Fruit fly (Drosophila melanogaster) whole organism, embryonic: ENCODE data around the gene Chchd2.

Source experiments
- CG10267 ChIP-seq: fragments of 200-800 bp; sonication (Bioruptor generic); optimal IDR thresholded peaks from 2 replicates; lab custom pipeline; 2018; ENCODE audit warnings: missing biosample characterization, mild to moderate bottlenecking, missing genetic modification characterization, moderate library complexity
- CG12391 ChIP-seq: fragments of 200-800 bp; sonication (Bioruptor generic); optimal IDR thresholded peaks from 3 replicates; lab custom pipeline; 2018; ENCODE audit warnings: missing biosample characterization, mild to moderate bottlenecking, missing genetic modification characterization, moderate library complexity
- CG13424 ChIP-seq: fragments of 200-800 bp; sonication (Bioruptor generic); optimal IDR thresholded peaks from 2 replicates; lab custom pipeline; 2019; ENCODE audit warnings: missing biosample characterization, mild to moderate bottlenecking, missing genetic modification characterization, moderate library complexity
- CG14441 ChIP-seq: fragments of 200-800 bp; sonication (Bioruptor generic); IDR thresholded peaks from 2 replicates; pipeline ENCODE4 v1.3.6; 2022; ENCODE audit warnings: missing biosample characterization, missing genetic modification characterization
- CG14965 ChIP-seq: fragments of 200-800 bp; sonication (Bioruptor generic); optimal IDR thresholded peaks from 2 replicates; lab custom pipeline; 2016; ENCODE audit warnings: missing biosample characterization, missing genetic modification characterization, borderline replicate concordance
- CG17361 ChIP-seq: fragments of 200-800 bp; sonication (Bioruptor generic); IDR thresholded peaks from 3 replicates; pipeline ENCODE4 v1.3.6; 2022; ENCODE audit warnings: missing biosample characterization, missing genetic modification characterization
- CG17385 ChIP-seq: fragments of 200-800 bp; sonication (Bioruptor generic); optimal IDR thresholded peaks from 3 replicates; lab custom pipeline; 2018; ENCODE audit warnings: missing biosample characterization, mild to moderate bottlenecking, missing genetic modification characterization
- CG18619 ChIP-seq: fragments of 200-800 bp; sonication (Bioruptor generic); optimal IDR thresholded peaks from 3 replicates; lab custom pipeline; 2017; ENCODE audit warnings: missing biosample characterization, mild to moderate bottlenecking, missing genetic modification characterization
- CG2199 ChIP-seq: fragments of 200-800 bp; sonication (Bioruptor generic); IDR thresholded peaks from 3 replicates; pipeline ENCODE4 v1.3.6; 2022; ENCODE audit warnings: missing biosample characterization, missing genetic modification characterization
- CG3163 ChIP-seq: fragments of 200-800 bp; sonication (Bioruptor generic); optimal IDR thresholded peaks from 3 replicates; lab custom pipeline; 2016; ENCODE audit warnings: missing biosample characterization, missing genetic modification characterization
- CG32767 ChIP-seq: fragments of 200-800 bp; sonication (Bioruptor generic); IDR thresholded peaks from 2 replicates; pipeline ENCODE4 v1.3.6; 2022; ENCODE audit warnings: missing biosample characterization, missing genetic modification characterization
- CG42726 ChIP-seq: fragments of 200-800 bp; sonication (Bioruptor generic); IDR thresholded peaks from 2 replicates; pipeline ENCODE4 v1.3.6; 2022; ENCODE audit warnings: missing biosample characterization, missing genetic modification characterization; ENCODE audit not compliant: partially characterized antibody
- CG4617 ChIP-seq: fragments of 200-800 bp; sonication (Bioruptor generic); optimal IDR thresholded peaks from 3 replicates; lab custom pipeline; 2016; ENCODE audit warnings: missing biosample characterization, missing genetic modification characterization, borderline replicate concordance
- CG5953 ChIP-seq: fragments of 200-800 bp; sonication (Bioruptor generic); IDR thresholded peaks from 2 replicates; pipeline ENCODE4 v1.3.6; 2022; ENCODE audit warnings: missing biosample characterization, missing genetic modification characterization
- CG7987 ChIP-seq: fragments of 200-800 bp; sonication (Bioruptor generic); optimal IDR thresholded peaks from 2 replicates; lab custom pipeline; 2018; ENCODE audit warnings: missing biosample characterization, mild to moderate bottlenecking, missing genetic modification characterization, moderate library complexity
- CTCF ChIP-seq: fragments of 200-800 bp; sonication (Bioruptor generic); optimal IDR thresholded peaks from 2 replicates; lab custom pipeline; 2017; ENCODE audit warnings: missing biosample characterization, mild to moderate bottlenecking, missing genetic modification characterization, moderate library complexity
- D19B ChIP-seq: fragments of 200-800 bp; sonication (Bioruptor generic); optimal IDR thresholded peaks from 2 replicates; lab custom pipeline; 2017; ENCODE audit warnings: missing biosample characterization, mild to moderate bottlenecking, missing genetic modification characterization
- Dfd ChIP-seq, 2 experiments: fragments of >200 bp; optimal IDR thresholded peaks; 2 replicates each; lab custom pipeline; 2017; ENCODE audit warnings: missing biosample characterization in 2 of 2, missing genetic modification characterization in 2 of 2
- Dip3 ChIP-seq: fragments of 200-800 bp; sonication (Bioruptor generic); optimal IDR thresholded peaks from 3 replicates; lab custom pipeline; 2016; ENCODE audit warnings: missing biosample characterization, missing genetic modification characterization
- Dp ChIP-seq: fragments of 200-800 bp; sonication (Bioruptor generic); optimal IDR thresholded peaks from 2 replicates; lab custom pipeline; 2018; ENCODE audit warnings: missing biosample characterization, mild to moderate bottlenecking, missing genetic modification characterization, moderate library complexity
- GATAe ChIP-seq: fragments of 200-800 bp; sonication (Bioruptor generic); conservative IDR thresholded peaks from 2 replicates; pipeline ENCODE4 v1.3.6; 2022; ENCODE audit warnings: missing biosample characterization, missing genetic modification characterization
- Gug ChIP-seq: fragments of 200-800 bp; sonication (Bioruptor generic); IDR thresholded peaks from 4 replicates; pipeline ENCODE4 v1.3.6; 2022; ENCODE audit warnings: missing biosample characterization, missing genetic modification characterization
- Hand ChIP-seq: fragments of 200-800 bp; sonication (Bioruptor generic); optimal IDR thresholded peaks from 2 replicates; lab custom pipeline; 2017; ENCODE audit warnings: mild to moderate bottlenecking, missing biosample characterization, missing genetic modification reagents, missing genetic modification characterization
- Hey ChIP-seq: fragments of 200-800 bp; sonication (Bioruptor generic); optimal IDR thresholded peaks from 3 replicates; lab custom pipeline; 2018; ENCODE audit warnings: missing biosample characterization, mild to moderate bottlenecking, missing genetic modification characterization
- Myb ChIP-seq: fragments of 200-800 bp; sonication (Bioruptor generic); optimal IDR thresholded peaks from 2 replicates; lab custom pipeline; 2016; ENCODE audit warnings: missing biosample characterization, missing genetic modification characterization
- PHDP ChIP-seq: fragments of 200-800 bp; sonication (Bioruptor generic); optimal IDR thresholded peaks from 3 replicates; lab custom pipeline; 2018; ENCODE audit warnings: missing biosample characterization, mild to moderate bottlenecking, missing genetic modification characterization, moderate library complexity
- Sox102F ChIP-seq: fragments of 200-800 bp; sonication (Bioruptor generic); optimal IDR thresholded peaks from 2 replicates; lab custom pipeline; 2018; ENCODE audit warnings: missing biosample characterization, mild to moderate bottlenecking, missing genetic modification characterization, moderate library complexity
- amos ChIP-seq: fragments of 200-800 bp; sonication (Bioruptor generic); IDR thresholded peaks from 2 replicates; pipeline ENCODE4 v1.3.6; 2022; ENCODE audit warnings: missing biosample characterization, missing genetic modification characterization; ENCODE audit not compliant: partially characterized antibody
- ara ChIP-seq: fragments of 200-800 bp; sonication (Bioruptor generic); IDR thresholded peaks from 2 replicates; pipeline ENCODE4 v1.3.6; 2022; ENCODE audit warnings: missing biosample characterization, missing genetic modification characterization
- ase ChIP-seq: fragments of 200-800 bp; sonication (Bioruptor generic); IDR thresholded peaks from 3 replicates; pipeline ENCODE4 v1.3.6; 2022; ENCODE audit warnings: missing biosample characterization, missing genetic modification characterization
- caup ChIP-seq: fragments of 200-800 bp; sonication (Bioruptor generic); optimal IDR thresholded peaks from 3 replicates; lab custom pipeline; 2017; ENCODE audit warnings: missing biosample characterization, mild to moderate bottlenecking, missing genetic modification characterization, moderate library complexity; ENCODE audit not compliant: severe bottlenecking
- crc ChIP-seq: fragments of 200-800 bp; sonication (Bioruptor generic); optimal IDR thresholded peaks from 2 replicates; lab custom pipeline; 2016; ENCODE audit warnings: missing biosample characterization, missing genetic modification characterization
- crol ChIP-seq: fragments of 200-800 bp; sonication (Bioruptor generic); IDR thresholded peaks from 2 replicates; pipeline ENCODE4 v1.3.6; 2022; ENCODE audit warnings: missing biosample characterization, missing genetic modification characterization
- da ChIP-seq: fragments of 200-800 bp; sonication (Bioruptor generic); optimal IDR thresholded peaks from 2 replicates; lab custom pipeline; 2016; ENCODE audit warnings: missing biosample characterization, missing genetic modification characterization
- ewg ChIP-seq: fragments of 200-800 bp; sonication (Bioruptor generic); optimal IDR thresholded peaks from 3 replicates; lab custom pipeline; 2017; ENCODE audit warnings: mild to moderate bottlenecking, missing biosample characterization, missing genetic modification reagents, missing genetic modification characterization
- eyg ChIP-seq: fragments of 200-800 bp; sonication (Bioruptor generic); optimal IDR thresholded peaks from 3 replicates; lab custom pipeline; 2016; ENCODE audit warnings: missing biosample characterization, missing genetic modification characterization
- hkb ChIP-seq, 2 experiments: fragments of 200-800 bp in 1 of 2; fragments of >200 bp in 1 of 2; sonication (Bioruptor generic) in 1 of 2; IDR thresholded peaks in 1 of 2; optimal IDR thresholded peaks in 1 of 2; 2 replicates each; pipeline versions ENCODE4 v1.3.6 to Lab custom; 2017 to 2022; ENCODE audit warnings: missing biosample characterization in 1 of 2, missing genetic modification characterization in 1 of 2
- klu ChIP-seq: fragments of 200-800 bp; sonication (Bioruptor generic); IDR thresholded peaks from 2 replicates; pipeline ENCODE4 v1.3.6; 2022; ENCODE audit warnings: missing biosample characterization, missing genetic modification characterization
- mld ChIP-seq: fragments of 200-800 bp; sonication (Bioruptor generic); IDR thresholded peaks from 3 replicates; pipeline ENCODE4 v1.3.6; 2022; ENCODE audit warnings: missing biosample characterization, missing genetic modification characterization; ENCODE audit not compliant: partially characterized antibody
- pan ChIP-seq, 4 experiments: fragments of >200 bp in 3 of 4; fragments of 200-800 bp in 1 of 4; sonication (Bioruptor generic) in 1 of 4; optimal IDR thresholded peaks in 3 of 4; IDR thresholded peaks in 1 of 4; 2 replicates each; pipeline versions ENCODE4 v1.3.6 to Lab custom; 2017 to 2022; ENCODE audit warnings: missing biosample characterization in 2 of 4, missing genetic modification characterization in 2 of 4, mixed read lengths in 1 of 4
- row ChIP-seq: fragments of 200-800 bp; sonication (Bioruptor generic); IDR thresholded peaks from 3 replicates; pipeline ENCODE4 v1.3.6; 2022; ENCODE audit warnings: missing biosample characterization, missing genetic modification characterization
- stc ChIP-seq: fragments of 200-800 bp; sonication (Bioruptor generic); IDR thresholded peaks from 2 replicates; pipeline ENCODE4 v1.3.6; 2022; ENCODE audit warnings: missing biosample characterization, missing genetic modification characterization
- stwl ChIP-seq: fragments of 200-800 bp; sonication (Bioruptor generic); optimal IDR thresholded peaks from 3 replicates; lab custom pipeline; 2018; ENCODE audit warnings: missing biosample characterization, mild to moderate bottlenecking, missing genetic modification characterization, moderate library complexity
- sug ChIP-seq: fragments of 200-800 bp; optimal IDR thresholded peaks from 2 replicates; lab custom pipeline; 2019; ENCODE audit warnings: missing biosample characterization, mild to moderate bottlenecking, missing genetic modification characterization, moderate library complexity
- tap ChIP-seq: fragments of 200-800 bp; optimal IDR thresholded peaks from 3 replicates; lab custom pipeline; 2019; ENCODE audit warnings: missing biosample characterization, mild to moderate bottlenecking, missing genetic modification characterization, moderate library complexity
- tna ChIP-seq: fragments of 200-800 bp; sonication (Bioruptor generic); IDR thresholded peaks from 2 replicates; pipeline ENCODE4 v1.3.6; 2022; ENCODE audit warnings: missing biosample characterization, missing genetic modification characterization; ENCODE audit not compliant: partially characterized antibody
- zf30C ChIP-seq: fragments of 200-800 bp; sonication (Bioruptor generic); optimal IDR thresholded peaks from 3 replicates; lab custom pipeline; 2018; ENCODE audit warnings: missing biosample characterization, mild to moderate bottlenecking, missing genetic modification characterization
- zfh1 ChIP-seq: fragments of 200-800 bp; sonication (Bioruptor generic); IDR thresholded peaks from 3 replicates; pipeline ENCODE4 v1.3.6; 2022; ENCODE audit warnings: missing biosample characterization, missing genetic modification characterization

The Chchd2 gene

DNA sequence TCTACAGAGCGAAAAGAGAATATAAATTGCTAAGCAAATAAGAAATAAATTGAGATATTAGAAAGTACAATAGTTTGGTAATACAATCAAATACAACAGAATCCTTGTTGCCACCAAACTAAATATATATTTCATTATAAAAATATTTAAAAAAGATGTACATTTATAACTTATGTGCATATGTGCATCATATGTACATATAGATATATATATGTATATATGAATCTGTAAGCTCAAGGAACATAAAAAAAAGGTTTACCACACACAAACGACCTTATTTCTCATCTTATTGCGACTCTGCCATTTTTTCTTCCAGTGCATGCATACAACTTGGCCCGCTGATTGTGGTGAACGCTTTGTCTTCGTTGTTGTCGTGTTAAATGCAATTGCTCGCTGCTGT is 35.5 kb upstream of the Chchd2 start (continued):
- TF ChIP-seq CG17361 (GFP tag; lab: Robert Waterston, UW) (no peak), CG42726 (GFP tag; lab: Robert Waterston, UW) (no peak)

DNA sequence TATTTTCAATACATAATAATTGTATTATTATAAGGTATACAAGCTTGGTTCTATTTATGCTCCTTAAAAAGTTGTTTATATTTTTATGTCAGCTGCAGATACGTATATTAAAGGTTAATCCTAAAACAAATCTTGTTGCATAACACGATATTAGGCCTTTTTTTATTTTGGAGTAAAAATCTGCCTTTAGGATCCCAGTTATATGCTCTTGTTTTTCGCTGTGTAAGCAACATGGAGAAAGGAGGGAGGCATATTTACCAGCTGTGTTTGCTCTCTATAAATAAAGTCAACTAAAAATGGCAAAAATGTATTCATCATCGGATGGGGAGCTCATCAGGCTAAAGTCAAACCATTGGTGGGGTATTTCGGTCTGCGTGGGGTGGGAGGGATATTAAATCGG is 27.2 kb upstream of the Chchd2 start:
- TF ChIP-seq mld (no peak), Myb (GFP tag; lab: Kevin White, UChicago) (no peak), eyg (GFP tag; lab: Kevin White, UChicago) (no peak), CG32767 (no peak), CG17385 (GFP tag; lab: Kevin White, UChicago) (peak; percentile 25), Dp (no peak), Sox102F (GFP tag; lab: Kevin White, UChicago) (peak; percentile 70), stc (GFP tag; lab: Robert Waterston, UW) (0 out of 2 replicates have a peak, but pooled peaks have one; percentile 7), CG14441 (no peak), D19B (GFP tag; lab: Kevin White, UChicago) (peak; percentile 7), caup (GFP tag; lab: Kevin White, UChicago) (no peak), CG4617 (GFP tag; lab: Kevin White, UChicago) (no peak), crol (peak; percentile 59; the same call in 1 of the 2 replicates), CG14965 (GFP tag; lab: Kevin White, UChicago) (no peak), CG12391 (tag; lab: Kevin White, UChicago) (peak; percentile 40), ase (GFP tag; lab: Robert Waterston, UW) (no peak), CG3163 (GFP tag; lab: Kevin White, UChicago) (no peak), Hand (GFP tag; lab: Kevin White, UChicago) (no peak), hkb (optimal IDR thresholded peaks at IDR 0.05; lab: Kevin White, UChicago) (no peak), hkb (GFP tag; IDR thresholded peaks at IDR 0.05; lab: Robert Waterston, UW) (0 out of 2 replicates have a peak, but pooled peaks have one; percentile 7), klu (GFP tag; lab: Robert Waterston, UW) (no peak), GATAe (GFP tag; lab: Robert Waterston, UW) (no peak), pan (optimal IDR thresholded peaks at IDR 0.05; lab: Kevin White, UChicago) (no peak), pan (GFP tag; optimal IDR thresholded peaks at IDR 0.05 in 1 of 2, IDR thresholded peaks at IDR 0.05 in 1 of 2) (no peak), PHDP (tag; lab: Kevin White, UChicago) (peak; percentile 52), amos (GFP tag; lab: Robert Waterston, UW) (no peak), zf30C (peak; percentile 8), Dfd (GFP tag; optimal IDR thresholded peaks at IDR 0.05; lab: Kevin White, UChicago) (no peak), CTCF (no peak), ara (no peak), CG5953 (GFP tag; lab: Robert Waterston, UW) (no peak), CG13424 (peak; percentile 27), zfh1 (no peak), Gug (GFP tag; lab: Robert Waterston, UW) (no peak), tap (tag; lab: Kevin White, UChicago) (no peak), crc (GFP tag; lab: Kevin White, UChicago) (no peak), tna (no peak), sug (tag; lab: Kevin White, UChicago) (no peak), CG18619 (GFP tag; lab: Kevin White, UChicago) (peak; percentile 17), row (0 out of 3 replicates have a peak, but pooled peaks have one; percentile 18), stwl (tag; lab: Kevin White, UChicago) (no peak), CG10267 (tag; lab: Kevin White, UChicago) (no peak), CG7987 (GFP tag; lab: Kevin White, UChicago) (peak; percentile 1), CG2199 (GFP tag; lab: Robert Waterston, UW) (no peak), Dip3 (GFP tag; lab: Kevin White, UChicago) (no peak), Hey (tag; lab: Kevin White, UChicago) (no peak), ewg (GFP tag; lab: Kevin White, UChicago) (peak; percentile 20), da (GFP tag; lab: Kevin White, UChicago) (no peak)
